Worm (Caenorhabditis elegans) whole organism, L3 larva: ENCODE data around the gene R186.3.

Experiments
- ama-1 ChIP-seq: fragments of 150-350 bp; optimal IDR thresholded peaks from 2 replicates; lab custom pipeline; 2018
- ceh-82 ChIP-seq: fragments of 150-350 bp; optimal IDR thresholded peaks from 2 replicates; lab custom pipeline; 2014; ENCODE audit warnings: missing biosample characterization, missing genetic modification characterization
- ceh-9 ChIP-seq: sonication (generic microtip); optimal IDR thresholded peaks from 2 replicates; lab custom pipeline; 2018; ENCODE audit warnings: missing biosample characterization, missing genetic modification characterization
- daf-12 ChIP-seq: fragments of 150-350 bp; optimal IDR thresholded peaks from 2 replicates; lab custom pipeline; 2014; ENCODE audit warnings: missing biosample characterization, missing genetic modification reagents, missing genetic modification characterization
- egl-5 ChIP-seq: fragments of 150-350 bp; optimal IDR thresholded peaks from 2 replicates; lab custom pipeline; 2017; ENCODE audit warnings: missing biosample characterization, missing genetic modification reagents, missing genetic modification characterization, inconsistent platforms
- fkh-10 ChIP-seq: sonication (generic microtip); optimal IDR thresholded peaks from 2 replicates; lab custom pipeline; 2017; ENCODE audit warnings: missing biosample characterization, missing genetic modification reagents, missing genetic modification characterization
- fkh-2 ChIP-seq: fragments of 150-350 bp; optimal IDR thresholded peaks from 2 replicates; lab custom pipeline; 2014; ENCODE audit warnings: missing biosample characterization, missing genetic modification reagents, missing genetic modification characterization
- lsy-12 ChIP-seq: sonication (generic microtip); optimal IDR thresholded peaks from 2 replicates; lab custom pipeline; 2016; ENCODE audit warnings: mild to moderate bottlenecking, missing genetic modification characterization, missing compliant biosample characterization
- nfya-1 ChIP-seq: sonication (generic microtip); optimal IDR thresholded peaks from 2 replicates; lab custom pipeline; 2017; ENCODE audit warnings: missing genetic modification characterization, mild to moderate bottlenecking, missing compliant biosample characterization, antibody characterized with exemption, moderate library complexity; ENCODE audit not compliant: insufficient read depth
- nhr-25 ChIP-seq: sonication (generic microtip); optimal IDR thresholded peaks from 2 replicates; lab custom pipeline; 2017; ENCODE audit warnings: missing biosample characterization, missing genetic modification characterization
- nhr-76 ChIP-seq: fragments of 150-350 bp; sonication (generic microtip); optimal IDR thresholded peaks from 5 replicates; lab custom pipeline; 2014; ENCODE audit warnings: missing biosample characterization, missing genetic modification characterization
- pqm-1 ChIP-seq: fragments of 150-350 bp; optimal IDR thresholded peaks from 2 replicates; lab custom pipeline; 2017; ENCODE audit warnings: missing biosample characterization, missing genetic modification characterization, inconsistent platforms
- unc-62 ChIP-seq: fragments of 150-350 bp; sonication (generic microtip); optimal IDR thresholded peaks from 4 replicates; lab custom pipeline; 2014; ENCODE audit warnings: missing biosample characterization, missing genetic modification reagents, missing genetic modification characterization
- ztf-11 ChIP-seq: fragments of 150-350 bp; optimal IDR thresholded peaks from 2 replicates; lab custom pipeline; 2014; ENCODE audit warnings: missing biosample characterization, missing genetic modification characterization

DNA sequence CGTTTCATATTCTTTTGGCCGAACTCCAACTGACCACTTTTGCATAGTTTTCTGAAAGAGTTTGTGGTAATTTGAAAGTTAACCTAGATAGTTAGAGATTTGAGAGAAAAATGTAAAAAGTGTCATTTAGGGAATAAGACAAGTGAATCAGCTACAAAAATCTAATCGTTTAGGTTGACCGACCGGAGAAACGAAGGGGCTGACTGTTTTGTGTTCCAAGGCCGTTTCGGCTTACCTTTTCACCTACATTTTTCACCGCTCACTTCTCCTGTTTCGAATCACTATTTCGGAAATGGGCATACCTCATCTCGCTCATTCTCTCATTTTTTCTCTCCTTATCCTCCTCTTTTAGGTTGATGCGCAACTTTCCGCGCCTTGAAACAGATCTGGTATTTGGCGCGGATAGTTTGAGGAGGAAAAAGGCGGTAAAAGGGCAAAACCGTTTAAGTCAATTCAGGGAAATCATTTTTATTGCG lies 5.9 kb downstream of the R186.3 start, which contains the start of gene mpst-7:
- no peak for TF ChIP-seq ceh-82 (tag; lab: Kevin White, UChicago)
- TF ChIP-seq egl-5 (tag; lab: Kevin White, UChicago) = no peak
- no peak for TF ChIP-seq fkh-2 (tag; lab: Kevin White, UChicago)
- no peak for TF ChIP-seq nhr-76 (tag; lab: Kevin White, UChicago)
- no peak for TF ChIP-seq lsy-12 (tag; lab: Kevin White, UChicago)
- TF ChIP-seq pqm-1 (tag; lab: Kevin White, UChicago) = no peak
- no peak for TF ChIP-seq nfya-1
- peak; percentile 57 for TF ChIP-seq nhr-25 (tag; lab: Kevin White, UChicago)
- no peak for TF ChIP-seq fkh-10 (GFP tag; lab: Kevin White, UChicago)
- no peak for TF ChIP-seq ceh-9
- TF ChIP-seq ztf-11 (tag; lab: Kevin White, UChicago) = no peak
- no peak for TF ChIP-seq ama-1 (lab: Kevin White, UChicago)
- no peak for TF ChIP-seq unc-62
- no peak for TF ChIP-seq daf-12 (tag; lab: Kevin White, UChicago)
